Fruit fly (Drosophila melanogaster) whole organism, wandering third instar larva: Measurements from ENCODE around the gene eIF3h.
A peak's percentile ranks its signal among the peaks of the same experiment; 100 is the strongest.

Experiments
- Abd-B ChIP-seq: fragments of >200 bp; optimal IDR thresholded peaks from 2 replicates; lab custom pipeline; 2017; ENCODE audit warnings: missing biosample characterization, missing genetic modification characterization
- CG9705 ChIP-seq: fragments of 200-800 bp; sonication (Bioruptor generic); optimal IDR thresholded peaks from 2 replicates; lab custom pipeline; 2018; ENCODE audit warnings: missing biosample characterization, mild to moderate bottlenecking, missing genetic modification characterization
- CrebA ChIP-seq: fragments of 200-800 bp; sonication (Bioruptor generic); optimal IDR thresholded peaks from 2 replicates; lab custom pipeline; 2016; ENCODE audit warnings: missing biosample characterization, mild to moderate bottlenecking, missing genetic modification characterization, borderline replicate concordance
- Dif ChIP-seq: fragments of 200-275, 200-300 bp; sonication (Bioruptor generic); optimal IDR thresholded peaks from 2 replicates; lab custom pipeline; 2018; ENCODE audit warnings: missing biosample characterization, missing genetic modification characterization; ENCODE audit not compliant: partially characterized antibody
- GATAd ChIP-seq: sonication (Bioruptor generic); optimal IDR thresholded peaks from 2 replicates; lab custom pipeline; 2016; ENCODE audit warnings: missing biosample characterization, missing genetic modification characterization
- HLH106 ChIP-seq: fragments of 200-800 bp; optimal IDR thresholded peaks from 3 replicates; lab custom pipeline; 2019; ENCODE audit warnings: missing biosample characterization, mild to moderate bottlenecking, missing genetic modification characterization, moderate library complexity
- Hr78 ChIP-seq: fragments of >200 bp; optimal IDR thresholded peaks from 2 replicates; lab custom pipeline; 2017; ENCODE audit warnings: missing biosample characterization, missing genetic modification characterization
- Jra ChIP-seq: sonication (Bioruptor generic); optimal IDR thresholded peaks from 2 replicates; lab custom pipeline; 2016; ENCODE audit warnings: missing biosample characterization, missing genetic modification characterization
- Mio ChIP-seq: sonication (Bioruptor generic); optimal IDR thresholded peaks from 2 replicates; lab custom pipeline; 2016; ENCODE audit warnings: missing biosample characterization, missing genetic modification characterization
- Myc ChIP-seq: fragments of >200 bp; optimal IDR thresholded peaks from 2 replicates; lab custom pipeline; 2017
- N ChIP-seq: fragments of >200 bp; optimal IDR thresholded peaks from 2 replicates; lab custom pipeline; 2018; ENCODE audit warnings: missing biosample characterization, missing external identifiers, missing genetic modification characterization
- OdsH ChIP-seq: fragments of 200-800 bp; sonication (Bioruptor generic); optimal IDR thresholded peaks from 2 replicates; lab custom pipeline; 2016; ENCODE audit warnings: missing biosample characterization, mild to moderate bottlenecking, missing genetic modification characterization
- Rel ChIP-seq, 2 experiments: fragments of 200-800 bp; sonication (Bioruptor generic) in 1 of 2; optimal IDR thresholded peaks; 2 replicates in 1 of 2; 3 replicates in 1 of 2; lab custom pipeline; 2016 to 2019; ENCODE audit warnings: mild to moderate bottlenecking in 2 of 2, missing biosample characterization in 2 of 2, missing genetic modification characterization in 2 of 2, moderate library complexity in 1 of 2
- br ChIP-seq: fragments of 200-800 bp; sonication (Bioruptor generic); optimal IDR thresholded peaks from 2 replicates; lab custom pipeline; 2016; ENCODE audit warnings: missing biosample characterization, missing genetic modification characterization
- brk ChIP-seq: fragments of 200-800 bp; sonication (Bioruptor generic); optimal IDR thresholded peaks from 2 replicates; lab custom pipeline; 2016; ENCODE audit warnings: missing biosample characterization, mild to moderate bottlenecking, missing genetic modification characterization
- dl ChIP-seq, 2 experiments: fragments of 175-275, 200-275 bp in 1 of 2; fragments of 200-275 bp in 1 of 2; sonication (Bioruptor generic); optimal IDR thresholded peaks; lab custom pipeline; 2018; ENCODE audit warnings: mild to moderate bottlenecking in 2 of 2, missing biosample characterization in 2 of 2, missing genetic modification characterization in 2 of 2, moderate library complexity in 2 of 2; ENCODE audit not compliant: partially characterized antibody in 2 of 2, insufficient read depth in 1 of 2
- dmrt93B ChIP-seq: fragments of 200-800 bp; sonication (Bioruptor generic); optimal IDR thresholded peaks from 2 replicates; lab custom pipeline; 2018; ENCODE audit warnings: missing biosample characterization, mild to moderate bottlenecking, missing genetic modification characterization
- dsf ChIP-seq: sonication (Bioruptor generic); optimal IDR thresholded peaks from 2 replicates; lab custom pipeline; 2016; ENCODE audit warnings: missing biosample characterization, missing genetic modification characterization, borderline replicate concordance
- ey ChIP-seq: fragments of 200-800 bp; sonication (Bioruptor generic); optimal IDR thresholded peaks from 2 replicates; lab custom pipeline; 2016; ENCODE audit warnings: missing biosample characterization, missing genetic modification characterization
- foxo ChIP-seq, 2 experiments: fragments of 200-800 bp; sonication (Bioruptor generic); optimal IDR thresholded peaks; 2 replicates in 1 of 2; 3 replicates in 1 of 2; lab custom pipeline; 2016 to 2017; ENCODE audit warnings: missing biosample characterization in 2 of 2, missing genetic modification characterization in 2 of 2
- fru ChIP-seq: fragments of 200-800 bp; sonication (Bioruptor generic); optimal IDR thresholded peaks from 3 replicates; lab custom pipeline; 2016; ENCODE audit warnings: missing biosample characterization, mild to moderate bottlenecking, missing genetic modification characterization
- jim ChIP-seq: fragments of 175-275, 200-325 bp; sonication (Bioruptor generic); optimal IDR thresholded peaks from 2 replicates; lab custom pipeline; 2016; ENCODE audit warnings: missing biosample characterization, mild to moderate bottlenecking, missing genetic modification characterization
- psq ChIP-seq: fragments of 200-800 bp; sonication (Bioruptor generic); optimal IDR thresholded peaks from 3 replicates; lab custom pipeline; 2017; ENCODE audit warnings: missing biosample characterization, mild to moderate bottlenecking, missing genetic modification characterization, moderate library complexity
- rgr ChIP-seq: fragments of 200-800 bp; sonication (Bioruptor generic); optimal IDR thresholded peaks from 3 replicates; lab custom pipeline; 2016; ENCODE audit warnings: missing biosample characterization, mild to moderate bottlenecking, missing genetic modification characterization
- sage ChIP-seq: fragments of 200-800 bp; sonication (Bioruptor generic); optimal IDR thresholded peaks from 2 replicates; lab custom pipeline; 2016; ENCODE audit warnings: missing biosample characterization, mild to moderate bottlenecking, missing genetic modification characterization
- sv ChIP-seq: fragments of 200-800 bp; sonication (Bioruptor generic); optimal IDR thresholded peaks from 3 replicates; lab custom pipeline; 2016; ENCODE audit warnings: missing biosample characterization, missing genetic modification characterization
- tai ChIP-seq: sonication (Bioruptor generic); optimal IDR thresholded peaks from 2 replicates; lab custom pipeline; 2016; ENCODE audit warnings: missing biosample characterization, missing genetic modification characterization
- usp ChIP-seq: fragments of >200 bp; optimal IDR thresholded peaks from 2 replicates; lab custom pipeline; 2017; ENCODE audit warnings: missing biosample characterization, missing genetic modification characterization
- woc ChIP-seq: sonication (Bioruptor generic); optimal IDR thresholded peaks from 2 replicates; lab custom pipeline; 2016; ENCODE audit warnings: missing biosample characterization, mild to moderate bottlenecking, missing genetic modification characterization

eIF3h gene

DNA sequence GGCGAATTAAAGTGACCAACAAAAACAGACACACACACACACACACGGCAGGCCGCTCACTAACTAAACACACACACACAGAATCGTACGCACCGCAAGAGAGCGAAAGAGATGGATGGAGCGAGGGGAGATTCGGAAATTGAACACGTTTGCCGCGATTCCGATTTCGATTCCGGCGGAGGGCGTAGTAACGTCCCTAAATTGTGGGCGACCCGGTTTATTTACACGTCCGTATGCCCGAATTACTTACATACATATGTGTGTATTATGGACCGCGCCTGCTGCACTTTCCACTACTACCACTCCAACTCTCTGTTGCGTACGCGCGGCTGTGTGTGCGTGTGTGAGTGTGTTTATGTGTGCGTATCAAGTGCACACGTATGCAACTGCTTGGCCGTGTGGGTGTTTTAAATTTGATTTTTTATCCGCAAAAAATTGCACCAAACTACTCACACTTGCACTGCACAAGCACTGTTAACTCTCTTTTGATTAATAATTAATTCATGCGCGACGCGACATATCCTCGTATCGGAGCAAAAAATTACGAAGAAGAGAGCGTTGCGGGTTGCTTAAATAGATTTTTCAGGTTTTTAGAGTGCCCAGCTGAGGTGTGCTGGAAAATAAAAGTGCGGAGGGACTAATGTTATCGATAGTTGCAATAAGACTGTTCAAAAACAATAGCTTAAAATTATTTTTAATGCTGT is 40.2 kb upstream of the eIF3h start, which contains the start of gene Pgant5 (continued):
- TF ChIP-seq OdsH (GFP tag; lab: Kevin White, UChicago) = no peak

DNA sequence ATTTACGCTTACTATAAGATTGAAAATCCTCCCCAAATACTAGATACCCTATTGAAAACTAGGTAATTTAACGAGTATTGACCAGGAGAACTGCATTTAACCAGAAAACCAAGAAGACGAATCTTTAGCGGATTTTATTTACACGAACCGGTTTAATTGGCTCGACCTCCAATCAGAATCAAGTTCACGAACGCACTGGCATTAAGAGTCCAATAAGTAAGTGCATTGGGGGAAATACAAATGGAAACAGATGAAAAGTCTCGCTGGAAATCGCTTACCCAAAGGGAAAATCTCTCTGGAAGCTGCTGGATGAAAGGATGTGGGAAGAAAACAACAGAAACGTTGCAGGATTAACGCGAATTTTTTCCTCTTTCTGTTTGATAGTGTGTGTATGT is 39.7 kb upstream of the eIF3h start:
- no peak for TF ChIP-seq Rel (GFP tag; optimal IDR thresholded peaks at IDR 0.05; lab: Kevin White, UChicago)
- peak; percentile 16 for TF ChIP-seq Rel (tag; optimal IDR thresholded peaks at IDR 0.05; lab: Kevin White, UChicago)
- TF ChIP-seq ey (GFP tag; lab: Kevin White, UChicago) = no peak

DNA sequence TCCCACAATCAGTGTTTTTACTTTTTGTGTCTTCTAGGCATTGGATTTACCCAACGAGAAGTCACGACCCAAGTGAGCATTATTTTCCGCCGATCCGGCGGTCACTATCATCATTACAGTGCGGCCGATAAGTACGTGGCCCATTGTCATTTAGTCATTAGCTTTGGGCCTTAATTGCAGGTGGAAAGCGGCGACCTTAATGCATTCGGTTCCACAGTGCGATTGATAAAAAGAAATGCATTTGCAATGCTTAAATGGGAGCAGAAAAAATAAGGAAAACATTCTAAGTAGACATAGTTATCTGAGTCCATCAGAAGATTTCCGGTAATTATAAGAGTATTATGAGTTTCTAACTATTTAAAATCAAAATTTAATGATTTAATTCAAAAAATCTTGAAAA is 39.3 kb upstream of the eIF3h start:
- peak; percentile 8 for TF ChIP-seq fru
- peak; percentile 47 for TF ChIP-seq ey (GFP tag; lab: Kevin White, UChicago)
- TF ChIP-seq br = peak; percentile 52
- no peak for TF ChIP-seq GATAd (GFP tag; lab: Kevin White, UChicago)
- TF ChIP-seq, all 38 proteins: peak for 3

DNA sequence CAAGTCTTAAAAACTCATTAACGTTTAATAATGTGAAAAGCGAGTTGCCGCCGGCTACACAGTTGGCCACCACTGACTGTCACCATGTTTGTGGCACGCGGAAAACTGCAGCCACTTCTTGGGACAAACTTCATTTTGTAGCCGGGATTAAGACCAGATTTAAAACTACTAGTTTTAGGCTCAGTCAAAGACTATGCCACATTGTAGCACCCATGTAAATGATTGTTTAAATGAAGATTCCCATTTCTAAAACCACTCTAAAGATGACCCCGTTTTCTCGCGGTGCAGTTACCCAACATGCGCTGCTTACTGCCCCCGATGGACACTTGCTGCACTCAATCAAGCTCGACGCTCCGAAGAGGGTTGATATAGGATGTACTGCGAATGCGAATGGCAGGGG is 37.5 kb upstream of the eIF3h start:
- TF ChIP-seq Hr78 (no peak), psq (GFP tag; lab: Kevin White, UChicago) (no peak), usp (GFP tag; lab: Kevin White, UChicago) (no peak), rgr (GFP tag; lab: Kevin White, UChicago) (no peak), sv (GFP tag; lab: Kevin White, UChicago) (no peak), CrebA (no peak), Jra (GFP tag; lab: Kevin White, UChicago) (no peak), jim (GFP tag; lab: Kevin White, UChicago) (no peak), Myc (lab: Kevin White, UChicago) (no peak), CG9705 (GFP tag; lab: Kevin White, UChicago) (no peak), woc (GFP tag; lab: Kevin White, UChicago) (no peak), Rel (GFP tag; optimal IDR thresholded peaks at IDR 0.05; lab: Kevin White, UChicago) (no peak), Rel (tag; optimal IDR thresholded peaks at IDR 0.05; lab: Kevin White, UChicago) (no peak), N (GFP tag; lab: Kevin White, UChicago) (no peak), brk (no peak), foxo (GFP tag; optimal IDR thresholded peaks at IDR 0.05; lab: Kevin White, UChicago) (no peak)
- TF ChIP-seq, all 38 proteins: peak for 0

DNA sequence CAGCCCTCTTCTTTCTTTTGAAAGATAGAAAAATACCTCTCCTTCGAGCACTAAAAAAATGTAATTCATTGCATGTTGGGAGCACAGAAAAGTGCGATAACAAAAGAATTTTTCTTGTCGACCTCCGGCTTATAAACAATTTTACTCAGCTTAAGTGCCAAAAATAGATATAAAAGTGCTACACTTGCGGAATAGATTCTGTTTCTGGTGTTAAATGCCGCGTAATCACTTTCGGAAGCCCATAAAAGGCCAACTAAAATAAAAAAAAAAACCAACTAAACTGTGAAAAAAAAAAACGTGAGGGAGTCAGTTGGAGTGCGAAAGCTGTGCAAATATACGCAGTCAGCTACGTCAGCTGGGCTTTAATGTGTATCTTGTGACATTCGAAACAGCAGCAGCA is 36.7 kb upstream of the eIF3h start:
- TF ChIP-seq dmrt93B (GFP tag; lab: Kevin White, UChicago) = no peak
- no peak for TF ChIP-seq Dif
- TF ChIP-seq sv (GFP tag; lab: Kevin White, UChicago) = no peak
- TF ChIP-seq CG9705 (GFP tag; lab: Kevin White, UChicago) = no peak
- TF ChIP-seq N (GFP tag; lab: Kevin White, UChicago) = no peak
- TF ChIP-seq HLH106 (tag; lab: Kevin White, UChicago) = no peak
- TF ChIP-seq dsf (GFP tag; lab: Kevin White, UChicago) = no peak
- no peak for TF ChIP-seq brk
- no peak for TF ChIP-seq Mio (GFP tag; lab: Kevin White, UChicago)
- no peak for TF ChIP-seq dl (GFP tag; optimal IDR thresholded peaks at IDR 0.05; lab: Kevin White, UChicago; ENCODE audit: insufficient read depth in 1 of 2, partially characterized antibody in 2 of 2)
- no peak for TF ChIP-seq usp (GFP tag; lab: Kevin White, UChicago)

DNA sequence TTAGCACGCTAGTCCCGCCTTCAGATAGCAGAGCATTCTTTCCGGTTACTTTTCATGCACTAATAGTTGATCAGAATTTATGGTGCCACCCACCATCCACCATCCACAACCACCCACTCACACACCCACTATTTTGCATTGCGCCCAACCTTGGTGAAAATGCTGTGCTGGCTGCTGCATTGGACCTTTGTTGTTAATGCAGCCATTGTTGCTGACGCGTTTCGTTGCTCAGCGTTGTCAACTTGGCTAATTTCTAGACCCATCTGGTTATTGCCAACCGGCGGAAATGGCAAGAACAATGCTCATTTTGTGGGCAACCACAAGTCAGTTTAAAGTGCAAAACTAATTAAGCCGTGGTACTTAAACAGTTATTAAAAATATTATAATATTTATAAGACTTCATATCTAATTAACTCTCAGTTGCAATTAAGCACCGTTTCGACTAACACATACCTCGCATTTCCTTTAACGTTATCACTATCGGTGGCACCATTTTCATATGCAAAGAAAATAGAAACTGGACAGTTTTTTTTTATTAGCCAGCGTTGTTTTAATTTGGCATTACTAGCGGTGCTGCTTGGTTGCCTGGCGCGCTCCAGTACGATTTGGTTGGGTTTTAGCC is 35.9 kb upstream of the eIF3h start:
- no peak for TF ChIP-seq tai (GFP tag; lab: Kevin White, UChicago)
- TF ChIP-seq dl (GFP tag; optimal IDR thresholded peaks at IDR 0.05; lab: Kevin White, UChicago; ENCODE audit: insufficient read depth in 1 of 2, partially characterized antibody in 2 of 2) = no peak
- TF ChIP-seq Abd-B = no peak
- no peak for TF ChIP-seq woc (GFP tag; lab: Kevin White, UChicago)
- no peak for TF ChIP-seq GATAd (GFP tag; lab: Kevin White, UChicago)
- no peak for TF ChIP-seq N (GFP tag; lab: Kevin White, UChicago)
- TF ChIP-seq sage (GFP tag; lab: Kevin White, UChicago) = no peak
- no peak for TF ChIP-seq Dif
- no peak for TF ChIP-seq foxo (GFP tag; optimal IDR thresholded peaks at IDR 0.05; lab: Kevin White, UChicago)
- TF ChIP-seq dsf (GFP tag; lab: Kevin White, UChicago) = no peak
